Fruit fly (Drosophila melanogaster): ENCODE results near the gene CG11178.

The CG11178 gene

DNA sequence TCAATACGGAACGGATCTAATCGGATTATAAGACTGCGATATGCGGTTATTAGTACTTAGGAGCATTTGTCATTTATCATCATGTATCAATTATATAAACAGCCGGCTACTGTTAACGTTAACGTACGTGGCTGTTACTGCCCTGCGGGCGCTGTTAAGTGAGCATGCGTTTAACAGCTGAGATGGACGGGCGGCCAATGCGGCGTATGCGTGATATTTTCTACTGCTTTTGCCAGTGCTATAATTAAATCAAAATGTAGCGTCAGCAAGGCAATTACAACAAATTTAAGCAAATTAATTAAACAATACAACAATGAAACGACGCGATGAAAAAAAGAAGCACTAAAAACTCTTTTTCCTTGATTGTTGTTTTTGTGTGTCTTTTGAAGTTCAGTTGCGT, 32.1 kb downstream of the CG11178 start:
- no peak for TF ChIP-seq tj (GFP tag; optimal IDR thresholded peaks at IDR 0.05)
- no peak for TF ChIP-seq Mnt (GFP tag; optimal IDR thresholded peaks at IDR 0.05)
- TF ChIP-seq CG14711 (tag; optimal IDR thresholded peaks at IDR 0.05), result no peak
- TF ChIP-seq CG11617 (GFP tag; optimal IDR thresholded peaks at IDR 0.05), result no peak
- no peak for TF ChIP-seq Hr96 (GFP tag; optimal IDR thresholded peaks at IDR 0.05)
- no peak for TF ChIP-seq CG33017 (tag; optimal IDR thresholded peaks at IDR 0.05)
- TF ChIP-seq CG7045 (GFP tag; optimal IDR thresholded peaks at IDR 0.05), result no peak
- TF ChIP-seq ovo (GFP tag; optimal IDR thresholded peaks at IDR 0.05), result no peak

DNA sequence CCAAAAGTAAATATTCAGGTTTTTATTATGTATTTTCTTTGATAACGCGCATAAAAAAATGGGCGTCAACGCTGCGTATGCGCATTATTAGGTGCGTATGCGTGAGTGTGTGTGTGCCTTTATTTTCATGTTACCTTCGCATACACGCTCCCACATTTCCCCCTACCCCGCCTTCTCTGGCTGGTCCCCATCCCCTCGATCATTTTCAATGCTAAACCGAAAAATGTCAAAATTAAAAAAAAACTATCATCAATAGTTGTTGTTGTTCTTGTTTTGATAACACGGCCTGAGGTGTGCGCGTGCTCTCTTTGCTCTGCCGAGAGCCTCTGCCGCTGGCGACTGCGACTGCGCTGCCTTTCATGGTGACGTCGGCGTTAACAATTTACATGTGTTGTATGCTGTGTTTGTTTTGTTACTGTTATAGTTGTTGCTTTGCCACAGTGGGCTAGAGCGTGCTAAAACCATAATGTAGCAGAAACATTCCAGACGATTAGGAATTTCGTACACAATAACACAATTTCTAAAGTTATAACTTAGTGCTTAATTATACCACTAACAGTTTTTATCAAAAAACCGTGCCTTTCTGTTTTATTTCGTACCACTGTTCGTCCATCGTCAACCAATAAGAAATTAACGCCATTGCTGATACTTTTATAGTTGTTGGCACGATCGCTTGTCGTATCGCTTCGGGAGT, 34.7 kb downstream of the CG11178 start:
- TF ChIP-seq ovo (GFP tag; optimal IDR thresholded peaks at IDR 0.05), result peak; percentile 77
- TF ChIP-seq cic (GFP tag; optimal IDR thresholded peaks at IDR 0.05), result peak; percentile 90
- peak; percentile 95 for TF ChIP-seq Hr96 (GFP tag; optimal IDR thresholded peaks at IDR 0.05)
- peak; percentile 95 for TF ChIP-seq CG14711 (tag; optimal IDR thresholded peaks at IDR 0.05)
- peak; percentile 96 for TF ChIP-seq Crg-1 (GFP tag; optimal IDR thresholded peaks at IDR 0.05)
- TF ChIP-seq CG7101 (tag; optimal IDR thresholded peaks at IDR 0.05), result peak; percentile 98
- TF ChIP-seq CG33017 (tag; optimal IDR thresholded peaks at IDR 0.05), result peak; percentile 93
- peak; percentile 94 for TF ChIP-seq CG12768 (GFP tag; optimal IDR thresholded peaks at IDR 0.05)
- TF ChIP-seq Clk (GFP tag; optimal IDR thresholded peaks at IDR 0.05), result peak; percentile 80
- peak; percentile 97 for TF ChIP-seq bab1 (GFP tag; optimal IDR thresholded peaks at IDR 0.05)
- TF ChIP-seq tj (GFP tag; optimal IDR thresholded peaks at IDR 0.05), result peak; percentile 91
- peak; percentile 95 for TF ChIP-seq Mnt (GFP tag; optimal IDR thresholded peaks at IDR 0.05)
- TF ChIP-seq CG11617 (GFP tag; optimal IDR thresholded peaks at IDR 0.05), result peak; percentile 95
- peak; percentile 92 for TF ChIP-seq CG5204 (GFP tag; optimal IDR thresholded peaks at IDR 0.05)
- peak; percentile 88 for TF ChIP-seq CG7045 (GFP tag; optimal IDR thresholded peaks at IDR 0.05)
- TF ChIP-seq cnc (optimal IDR thresholded peaks at IDR 0.05), result no peak
- TF ChIP-seq CG1620 (GFP tag; optimal IDR thresholded peaks at IDR 0.05), result peak; percentile 94
- peak; percentile 84 for TF ChIP-seq toe (GFP tag; optimal IDR thresholded peaks at IDR 0.05)
- peak; percentile 85 for TF ChIP-seq kay (GFP tag; ENCODE audit: borderline replicate concordance)
- peak; percentile 89 for TF ChIP-seq pad (GFP tag; optimal IDR thresholded peaks at IDR 0.05)

DNA sequence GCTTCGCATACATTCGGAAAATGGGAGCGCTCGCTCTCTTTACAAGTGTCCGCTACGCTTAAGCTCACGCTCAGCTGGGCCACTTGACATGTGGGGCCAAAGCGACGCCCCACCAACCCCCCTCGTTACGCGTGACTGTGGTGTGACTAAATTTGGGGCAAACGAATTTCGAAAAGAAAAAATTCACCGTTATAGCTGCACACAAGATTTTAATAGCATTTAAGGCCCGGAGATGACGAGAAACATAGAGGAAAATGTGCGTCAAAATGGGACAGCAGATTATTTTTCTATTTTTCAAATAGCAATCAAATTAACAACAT, 35.2 kb downstream of the CG11178 start:
- TF ChIP-seq cic (GFP tag; optimal IDR thresholded peaks at IDR 0.05), result no peak
- peak; percentile 58 for TF ChIP-seq pad (GFP tag; optimal IDR thresholded peaks at IDR 0.05)
- no peak for TF ChIP-seq kay (GFP tag; ENCODE audit: borderline replicate concordance)
- peak; percentile 60 for TF ChIP-seq ovo (GFP tag; optimal IDR thresholded peaks at IDR 0.05)

DNA sequence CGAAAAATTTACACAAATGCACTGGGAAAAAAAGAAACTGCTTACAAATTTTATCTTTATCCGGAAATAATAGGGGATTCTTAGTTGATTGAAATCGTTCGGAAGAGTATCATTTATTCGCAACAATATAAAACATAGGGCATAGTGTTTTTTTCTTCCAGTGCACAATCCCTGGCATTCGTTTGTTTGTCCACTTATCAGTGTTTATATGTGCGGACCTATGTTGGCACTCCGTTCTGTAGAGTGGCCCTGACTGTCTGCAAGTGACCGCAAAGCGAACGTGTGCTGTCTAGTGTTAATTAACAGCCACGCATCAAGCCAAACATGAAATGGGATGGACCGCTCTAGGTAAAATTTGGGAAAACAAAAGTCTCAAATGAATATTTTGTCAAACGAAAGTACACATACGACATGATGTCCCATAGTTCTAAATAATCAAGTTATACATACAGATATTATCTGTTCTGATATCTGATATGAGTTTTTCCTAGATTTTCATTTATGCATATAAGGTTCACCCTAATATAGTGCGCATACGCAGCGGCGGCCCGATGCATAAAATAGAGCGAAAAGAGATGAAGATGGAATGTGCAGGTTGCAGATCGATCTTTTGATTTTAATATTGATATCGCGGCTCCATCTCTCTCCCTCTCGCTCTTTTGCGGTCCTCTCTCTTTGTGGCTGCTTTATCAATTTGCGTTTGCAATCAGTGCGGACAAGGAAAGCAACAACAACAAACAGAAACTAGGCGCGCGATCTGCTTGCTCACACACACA, 35.8 kb downstream of the CG11178 start:
- TF ChIP-seq pad (GFP tag; optimal IDR thresholded peaks at IDR 0.05) (no peak), CG14711 (tag; optimal IDR thresholded peaks at IDR 0.05) (peak; percentile 66), CG7045 (GFP tag; optimal IDR thresholded peaks at IDR 0.05) (peak; percentile 42), CG7101 (tag; optimal IDR thresholded peaks at IDR 0.05) (peak; percentile 85), Hr96 (GFP tag; optimal IDR thresholded peaks at IDR 0.05) (peak; percentile 79), cic (GFP tag; optimal IDR thresholded peaks at IDR 0.05) (no peak), tj (GFP tag; optimal IDR thresholded peaks at IDR 0.05) (peak; percentile 42), CG1620 (GFP tag; optimal IDR thresholded peaks at IDR 0.05) (peak; percentile 67), Clk (GFP tag; optimal IDR thresholded peaks at IDR 0.05) (no peak), kay (GFP tag; ENCODE audit: borderline replicate concordance) (peak; percentile 28), toe (GFP tag; optimal IDR thresholded peaks at IDR 0.05) (peak; percentile 16), CG5204 (GFP tag; optimal IDR thresholded peaks at IDR 0.05) (peak; percentile 69), Mnt (GFP tag; optimal IDR thresholded peaks at IDR 0.05) (no peak), Crg-1 (GFP tag; optimal IDR thresholded peaks at IDR 0.05) (peak; percentile 17), ovo (GFP tag; optimal IDR thresholded peaks at IDR 0.05) (no peak), bab1 (GFP tag; optimal IDR thresholded peaks at IDR 0.05) (peak; percentile 81), CG11617 (GFP tag; optimal IDR thresholded peaks at IDR 0.05) (peak; percentile 81), CG12768 (GFP tag; optimal IDR thresholded peaks at IDR 0.05) (no peak), cnc (optimal IDR thresholded peaks at IDR 0.05) (no peak), CG33017 (tag; optimal IDR thresholded peaks at IDR 0.05) (peak; percentile 63)

DNA sequence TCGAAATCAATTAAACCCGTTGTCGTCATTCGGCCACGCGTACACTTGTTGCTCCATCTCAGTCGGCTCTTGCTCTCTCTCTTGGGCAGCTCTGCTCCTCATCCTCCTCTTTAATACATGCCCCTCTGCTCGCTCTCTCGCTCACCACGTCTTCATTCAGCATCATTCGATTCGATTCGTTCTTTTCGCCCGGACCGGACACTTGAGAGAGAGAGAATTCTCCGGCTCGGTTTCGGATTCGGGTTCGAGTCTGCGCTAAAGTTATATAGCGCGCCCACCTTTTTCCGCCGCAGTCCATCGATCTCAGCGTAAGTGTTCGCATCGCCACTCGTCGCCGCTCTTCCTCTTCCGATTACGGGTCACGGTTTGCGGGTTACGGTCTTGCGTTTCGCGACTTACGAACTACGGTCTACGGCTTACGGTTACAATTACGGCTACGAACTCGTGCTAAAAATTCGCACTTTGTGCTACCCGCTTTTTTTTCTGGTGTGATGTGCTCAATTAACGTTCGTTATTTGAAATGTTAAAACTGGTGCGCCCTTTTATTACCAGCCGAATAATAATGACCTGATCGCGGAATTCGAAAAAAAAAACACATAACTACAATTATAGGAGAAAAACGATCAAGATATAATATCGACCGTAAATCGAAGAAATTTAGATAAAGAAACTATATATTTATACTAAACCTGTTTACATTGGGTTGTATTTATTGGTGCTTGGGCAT, 36.6 kb downstream of the CG11178 start:
- peak; percentile 38 for TF ChIP-seq pad (GFP tag; optimal IDR thresholded peaks at IDR 0.05)
- no peak for TF ChIP-seq toe (GFP tag; optimal IDR thresholded peaks at IDR 0.05)
- TF ChIP-seq tj (GFP tag; optimal IDR thresholded peaks at IDR 0.05), result no peak
- no peak for TF ChIP-seq Clk (GFP tag; optimal IDR thresholded peaks at IDR 0.05)
- peak; percentile 48 for TF ChIP-seq CG12768 (GFP tag; optimal IDR thresholded peaks at IDR 0.05)
- TF ChIP-seq CG1620 (GFP tag; optimal IDR thresholded peaks at IDR 0.05), result peak; percentile 32
- TF ChIP-seq CG11617 (GFP tag; optimal IDR thresholded peaks at IDR 0.05), result no peak
- TF ChIP-seq bab1 (GFP tag; optimal IDR thresholded peaks at IDR 0.05), result peak; percentile 40
- TF ChIP-seq ovo (GFP tag; optimal IDR thresholded peaks at IDR 0.05), result no peak
- no peak for TF ChIP-seq CG33017 (tag; optimal IDR thresholded peaks at IDR 0.05)
- TF ChIP-seq Mnt (GFP tag; optimal IDR thresholded peaks at IDR 0.05), result peak; percentile 37
- peak; percentile 16 for TF ChIP-seq CG7101 (tag; optimal IDR thresholded peaks at IDR 0.05)
- no peak for TF ChIP-seq cic (GFP tag; optimal IDR thresholded peaks at IDR 0.05)
- no peak for TF ChIP-seq kay (GFP tag; ENCODE audit: borderline replicate concordance)
- no peak for TF ChIP-seq Hr96 (GFP tag; optimal IDR thresholded peaks at IDR 0.05)
- no peak for TF ChIP-seq cnc (optimal IDR thresholded peaks at IDR 0.05)
- no peak for TF ChIP-seq CG5204 (GFP tag; optimal IDR thresholded peaks at IDR 0.05)
- no peak for TF ChIP-seq CG7045 (GFP tag; optimal IDR thresholded peaks at IDR 0.05)

Data from whole organism, adult.